Worm (Caenorhabditis elegans) whole organism, L2 larva: ENCODE measurements around the gene W05H7.1.
A peak's percentile ranks its signal among the peaks of the same experiment; 100 is the strongest.

Source experiments
- ama-1 ChIP-seq: fragments of 150-350 bp; optimal IDR thresholded peaks from 2 replicates; lab custom pipeline; 2018; ENCODE audit warnings: inconsistent platforms
- elt-3 ChIP-seq: sonication (generic microtip); optimal IDR thresholded peaks from 2 replicates; lab custom pipeline; 2017; ENCODE audit warnings: missing biosample characterization, missing genetic modification characterization
- gmeb-1 ChIP-seq: fragments of 150-350 bp; optimal IDR thresholded peaks from 2 replicates; lab custom pipeline; 2014; ENCODE audit warnings: missing biosample characterization, missing genetic modification characterization
- lin-11 ChIP-seq: fragments of 150-350 bp; sonication (generic microtip); optimal IDR thresholded peaks from 2 replicates; lab custom pipeline; 2014; ENCODE audit warnings: missing biosample characterization, missing genetic modification characterization, inconsistent platforms, mixed read lengths
- lsy-2 ChIP-seq, 2 experiments: fragments of 150-350 bp in 1 of 2; sonication (generic microtip) in 1 of 2; optimal IDR thresholded peaks; 2 replicates each; lab custom pipeline; 2014 to 2017; ENCODE audit warnings: missing biosample characterization in 2 of 2, missing genetic modification characterization in 2 of 2
- mbf-1 ChIP-seq: sonication (generic microtip); optimal IDR thresholded peaks from 2 replicates; lab custom pipeline; 2017; ENCODE audit warnings: missing biosample characterization, missing genetic modification characterization
- nhr-23 ChIP-seq: fragments of 150-350 bp; optimal IDR thresholded peaks from 2 replicates; lab custom pipeline; 2014; ENCODE audit warnings: missing biosample characterization, missing genetic modification reagents, missing genetic modification characterization
- nhr-237 ChIP-seq: fragments of 150-350 bp; optimal IDR thresholded peaks from 2 replicates; lab custom pipeline; 2014; ENCODE audit warnings: missing biosample characterization, missing genetic modification characterization
- snpc-4 ChIP-seq: fragments of 150-350 bp; optimal IDR thresholded peaks from 2 replicates; lab custom pipeline; 2014; ENCODE audit warnings: missing biosample characterization, missing genetic modification characterization
- unc-39 ChIP-seq: fragments of 150-350 bp; optimal IDR thresholded peaks from 2 replicates; lab custom pipeline; 2014; ENCODE audit warnings: missing biosample characterization, missing genetic modification characterization
- unc-62 ChIP-seq: fragments of 150-350 bp; optimal IDR thresholded peaks from 2 replicates; lab custom pipeline; 2014; ENCODE audit warnings: missing biosample characterization, missing genetic modification reagents, missing genetic modification characterization
- zag-1 ChIP-seq: fragments of 150-350 bp; optimal IDR thresholded peaks from 2 replicates; lab custom pipeline; 2014; ENCODE audit warnings: missing biosample characterization, missing genetic modification characterization
- ztf-11 ChIP-seq: sonication (generic microtip); optimal IDR thresholded peaks from 2 replicates; lab custom pipeline; 2017; ENCODE audit warnings: missing biosample characterization, missing genetic modification characterization

- TF ChIP-seq mbf-1 (tag; lab: Kevin White, UChicago): no peak
- no peak for TF ChIP-seq unc-39 (tag; lab: Kevin White, UChicago)
- no peak for TF ChIP-seq nhr-23
- peak; percentile 77 to 94 for TF ChIP-seq lsy-2 (tag; optimal IDR thresholded peaks at IDR 0.05; lab: Kevin White, UChicago)
- no peak for TF ChIP-seq elt-3 (tag; lab: Kevin White, UChicago)
- TF ChIP-seq unc-62 (GFP tag; lab: Kevin White, UChicago): peak; percentile 48
- peak; percentile 92 for TF ChIP-seq zag-1 (tag; lab: Kevin White, UChicago)
- TF ChIP-seq snpc-4 (tag; lab: Kevin White, UChicago): peak; percentile 84
- TF ChIP-seq ztf-11 (tag; lab: Kevin White, UChicago): peak; percentile 14
- peak; percentile 75 for TF ChIP-seq nhr-237 (tag; lab: Kevin White, UChicago)
- TF ChIP-seq ama-1: peak; percentile 62
- peak; percentile 97 for TF ChIP-seq lin-11 (tag; lab: Kevin White, UChicago)
- peak; percentile 85 for TF ChIP-seq gmeb-1 (tag; lab: Kevin White, UChicago)
These were observed 3.9 kb upstream of the W05H7.1 start, which contains the start of gene zfp-3 for ce11 chrX:1446593-1447141.
